Fruit fly (Drosophila melanogaster) whole organism, embryonic: ENCODE data around the gene CG6951.

ENCODE experiments used
- CG10209 ChIP-seq: fragments of 200-800 bp; sonication (Bioruptor generic); optimal IDR thresholded peaks from 3 replicates; lab custom pipeline; 2017; ENCODE audit warnings: missing biosample characterization, mild to moderate bottlenecking, missing genetic modification characterization, missing genetic modification reagents
- CG10654 ChIP-seq: fragments of 200-800 bp; sonication (Bioruptor generic); optimal IDR thresholded peaks from 2 replicates; lab custom pipeline; 2016; ENCODE audit warnings: missing biosample characterization, missing genetic modification characterization
- CG12744 ChIP-seq: fragments of 200-800 bp; sonication (Bioruptor generic); optimal IDR thresholded peaks from 2 replicates; lab custom pipeline; 2016; ENCODE audit warnings: missing biosample characterization, missing genetic modification characterization
- CG13296 ChIP-seq: fragments of 200-800 bp; sonication (Bioruptor generic); optimal IDR thresholded peaks from 3 replicates; lab custom pipeline; 2018; ENCODE audit warnings: missing biosample characterization, mild to moderate bottlenecking, missing genetic modification characterization
- CG15011 ChIP-seq: fragments of 200-800 bp; sonication (Bioruptor generic); optimal IDR thresholded peaks from 3 replicates; lab custom pipeline; 2018; ENCODE audit warnings: missing biosample characterization, mild to moderate bottlenecking, missing genetic modification characterization
- CG15514 ChIP-seq: fragments of 200-800 bp; sonication (Bioruptor generic); optimal IDR thresholded peaks from 3 replicates; lab custom pipeline; 2017; ENCODE audit warnings: missing biosample characterization, missing genetic modification characterization, mild to moderate bottlenecking, moderate library complexity, missing genetic modification reagents
- CG1603 ChIP-seq: fragments of 200-800 bp; sonication (Bioruptor generic); optimal IDR thresholded peaks from 2 replicates; lab custom pipeline; 2019; ENCODE audit warnings: missing biosample characterization, mild to moderate bottlenecking, missing genetic modification characterization, moderate library complexity
- CG16815 ChIP-seq: fragments of 200-800 bp; sonication (Bioruptor generic); optimal IDR thresholded peaks from 3 replicates; lab custom pipeline; 2017; ENCODE audit warnings: missing biosample characterization, mild to moderate bottlenecking, missing genetic modification characterization
- CG17359 ChIP-seq: fragments of 200-800 bp; sonication (Bioruptor generic); optimal IDR thresholded peaks from 3 replicates; lab custom pipeline; 2018; ENCODE audit warnings: missing biosample characterization, mild to moderate bottlenecking, missing genetic modification characterization, moderate library complexity
- CG17802 ChIP-seq: fragments of 200-800 bp; sonication (Bioruptor generic); optimal IDR thresholded peaks from 2 replicates; lab custom pipeline; 2018; ENCODE audit warnings: missing biosample characterization, mild to moderate bottlenecking, missing genetic modification characterization, moderate library complexity
- CG2678 ChIP-seq: fragments of 200-800 bp; sonication (Bioruptor generic); optimal IDR thresholded peaks from 3 replicates; lab custom pipeline; 2019; ENCODE audit warnings: missing biosample characterization, mild to moderate bottlenecking, missing genetic modification characterization, moderate library complexity
- CG31365 ChIP-seq: fragments of 200-800 bp; sonication (Bioruptor generic); optimal IDR thresholded peaks from 2 replicates; lab custom pipeline; 2018; ENCODE audit warnings: missing biosample characterization, mild to moderate bottlenecking, missing genetic modification characterization
- CG31441 ChIP-seq: fragments of 200-800 bp; sonication (Bioruptor generic); IDR thresholded peaks from 2 replicates; pipeline ENCODE4 v1.3.6; 2022; ENCODE audit warnings: missing biosample characterization, missing genetic modification characterization
- CG32532 ChIP-seq: fragments of 200-800 bp; sonication (Bioruptor generic); IDR thresholded peaks from 2 replicates; pipeline ENCODE4 v1.3.6; 2022; ENCODE audit warnings: missing biosample characterization, missing genetic modification characterization
- CG3281 ChIP-seq: fragments of 200-800 bp; sonication (Bioruptor generic); optimal IDR thresholded peaks from 3 replicates; lab custom pipeline; 2017; ENCODE audit warnings: missing biosample characterization, mild to moderate bottlenecking, missing genetic modification characterization
- CG8944 ChIP-seq: fragments of 200-800 bp; sonication (Bioruptor generic); optimal IDR thresholded peaks from 3 replicates; lab custom pipeline; 2016; ENCODE audit warnings: missing biosample characterization, missing genetic modification characterization
- CHES-1-like ChIP-seq: fragments of 200-800 bp; sonication (Bioruptor generic); optimal IDR thresholded peaks from 2 replicates; lab custom pipeline; 2016; ENCODE audit warnings: missing biosample characterization, missing genetic modification characterization
- CkIIα-i1 ChIP-seq: fragments of 200-800 bp; sonication (Bioruptor generic); IDR thresholded peaks from 2 replicates; pipeline ENCODE4 v1.3.6; 2022; ENCODE audit warnings: missing biosample characterization, missing genetic modification characterization
- Elba2 ChIP-seq: fragments of 200-800 bp; sonication (Bioruptor generic); optimal IDR thresholded peaks from 3 replicates; lab custom pipeline; 2016; ENCODE audit warnings: missing biosample characterization, missing genetic modification characterization
- Ets65A ChIP-seq: fragments of 200-800 bp; sonication (Bioruptor generic); peaks from one replicate; lab custom pipeline; 2016; ENCODE audit warnings: missing biosample characterization, missing genetic modification characterization
- H2.0 ChIP-seq: fragments of 200-800 bp; sonication (Bioruptor generic); IDR thresholded peaks from 2 replicates; pipeline ENCODE4 v1.3.6; 2022; ENCODE audit warnings: missing biosample characterization, missing genetic modification characterization
- MBD-R2 ChIP-seq: fragments of 200-800 bp; sonication (Bioruptor generic); IDR thresholded peaks from 2 replicates; pipeline ENCODE4 v1.3.6; 2022; ENCODE audit warnings: missing biosample characterization, missing genetic modification characterization
- MESR4 ChIP-seq: fragments of 200-800 bp; sonication (Bioruptor generic); optimal IDR thresholded peaks from 2 replicates; lab custom pipeline; 2018; ENCODE audit warnings: missing biosample characterization, mild to moderate bottlenecking, missing genetic modification characterization, moderate library complexity
- Mad ChIP-seq: fragments of 200-800 bp; sonication (Bioruptor generic); optimal IDR thresholded peaks from 2 replicates; lab custom pipeline; 2016; ENCODE audit warnings: missing biosample characterization, missing genetic modification characterization
- Optix ChIP-seq: fragments of 200-800 bp; sonication (Bioruptor generic); IDR thresholded peaks from 3 replicates; pipeline ENCODE4 v1.3.6; 2022; ENCODE audit warnings: missing biosample characterization, missing genetic modification characterization
- Pdp1 ChIP-seq, 2 experiments: fragments of 200-800 bp; sonication (Bioruptor generic); optimal IDR thresholded peaks; 3 replicates each; lab custom pipeline; 2016; ENCODE audit warnings: missing biosample characterization in 2 of 2, missing genetic modification characterization in 2 of 2, mild to moderate bottlenecking in 1 of 2, moderate library complexity in 1 of 2
- Scr ChIP-seq: fragments of 200-800 bp; sonication (Bioruptor generic); IDR thresholded peaks from 2 replicates; pipeline ENCODE4 v1.3.6; 2022; ENCODE audit warnings: missing biosample characterization, missing genetic modification characterization; ENCODE audit not compliant: partially characterized antibody
- Sry-β ChIP-seq: fragments of 200-800 bp; sonication (Bioruptor generic); optimal IDR thresholded peaks from 2 replicates; lab custom pipeline; 2018; ENCODE audit warnings: missing biosample characterization, mild to moderate bottlenecking, missing genetic modification characterization, moderate library complexity
- Tbp ChIP-seq: fragments of >200 bp; optimal IDR thresholded peaks from 2 replicates; lab custom pipeline; 2018; ENCODE audit warnings: missing biosample characterization, missing genetic modification characterization
- ac ChIP-seq: fragments of 200-800 bp; sonication (Bioruptor generic); optimal IDR thresholded peaks from 3 replicates; lab custom pipeline; 2017; ENCODE audit warnings: missing biosample characterization, mild to moderate bottlenecking, missing genetic modification characterization
- bowl ChIP-seq: fragments of 200-800 bp; sonication (Bioruptor generic); IDR thresholded peaks from 2 replicates; pipeline ENCODE4 v1.3.6; 2022; ENCODE audit warnings: missing biosample characterization, missing genetic modification characterization
- btn ChIP-seq: fragments of 200-800 bp; sonication (Bioruptor generic); optimal IDR thresholded peaks from 2 replicates; lab custom pipeline; 2016; ENCODE audit warnings: missing biosample characterization, missing genetic modification characterization
- chm ChIP-seq: fragments of 200-800 bp; sonication (Bioruptor generic); IDR thresholded peaks from 2 replicates; pipeline ENCODE4 v1.3.6; 2022; ENCODE audit warnings: missing biosample characterization, missing genetic modification characterization
- dpn ChIP-seq, 2 experiments: fragments of 200-800 bp; sonication (Bioruptor generic); optimal IDR thresholded peaks; 3 replicates each; lab custom pipeline; 2016; ENCODE audit warnings: missing biosample characterization in 2 of 2, missing genetic modification characterization in 2 of 2
- emc ChIP-seq: fragments of 200-800 bp; sonication (Bioruptor generic); optimal IDR thresholded peaks from 2 replicates; lab custom pipeline; 2016; ENCODE audit warnings: missing biosample characterization, missing genetic modification characterization
- ems ChIP-seq: fragments of 200-800 bp; sonication (Bioruptor generic); optimal IDR thresholded peaks from 3 replicates; lab custom pipeline; 2016; ENCODE audit warnings: missing biosample characterization, missing genetic modification characterization
- eve ChIP-seq, 2 experiments: fragments of >200 bp; optimal IDR thresholded peaks; 2 replicates each; lab custom pipeline; 2017; ENCODE audit warnings: missing biosample characterization in 2 of 2, missing genetic modification characterization in 2 of 2
- fd102C ChIP-seq: fragments of 200-800 bp; sonication (Bioruptor generic); optimal IDR thresholded peaks from 2 replicates; lab custom pipeline; 2018; ENCODE audit warnings: missing biosample characterization, mild to moderate bottlenecking, missing genetic modification characterization, moderate library complexity
- fd3F ChIP-seq: fragments of 200-800 bp; sonication (Bioruptor generic); optimal IDR thresholded peaks from 2 replicates; lab custom pipeline; 2018; ENCODE audit warnings: missing biosample characterization, mild to moderate bottlenecking, missing genetic modification characterization, moderate library complexity
- hb ChIP-seq: fragments of 200-800 bp; sonication (Bioruptor generic); IDR thresholded peaks from 3 replicates; pipeline ENCODE4 v1.3.6; 2022; ENCODE audit warnings: missing biosample characterization, missing genetic modification characterization; ENCODE audit not compliant: partially characterized antibody
- her ChIP-seq: fragments of 200-800 bp; sonication (Bioruptor generic); optimal IDR thresholded peaks from 2 replicates; lab custom pipeline; 2016; ENCODE audit warnings: missing biosample characterization, missing genetic modification characterization
- jigr1 ChIP-seq: fragments of 200-800 bp; sonication (Bioruptor generic); IDR thresholded peaks from 3 replicates; pipeline ENCODE4 v1.3.6; 2022; ENCODE audit warnings: missing biosample characterization, missing genetic modification characterization
- klu ChIP-seq: fragments of 200-800 bp; sonication (Bioruptor generic); IDR thresholded peaks from 2 replicates; pipeline ENCODE4 v1.3.6; 2022; ENCODE audit warnings: missing biosample characterization, missing genetic modification characterization
- lbe ChIP-seq: fragments of 200-800 bp; sonication (Bioruptor generic); optimal IDR thresholded peaks from 2 replicates; lab custom pipeline; 2016; ENCODE audit warnings: missing biosample characterization, mild to moderate bottlenecking, missing genetic modification characterization
- p53 ChIP-seq: fragments of 200-800 bp; sonication (Bioruptor generic); optimal IDR thresholded peaks from 2 replicates; lab custom pipeline; 2016; ENCODE audit warnings: missing biosample characterization, missing genetic modification characterization
- pho ChIP-seq: fragments of 200-800 bp; sonication (Bioruptor generic); optimal IDR thresholded peaks from 2 replicates; lab custom pipeline; 2016; ENCODE audit warnings: missing biosample characterization, missing genetic modification characterization
- psq ChIP-seq: fragments of 200-800 bp; sonication (Bioruptor generic); optimal IDR thresholded peaks from 2 replicates; lab custom pipeline; 2017; ENCODE audit warnings: missing biosample characterization, missing genetic modification characterization
- ro ChIP-seq: fragments of 200-800 bp; sonication (Bioruptor generic); IDR thresholded peaks from 2 replicates; pipeline ENCODE4 v1.3.6; 2022; ENCODE audit warnings: missing biosample characterization, missing genetic modification characterization
- schlank ChIP-seq: fragments of 200-800 bp; sonication (Bioruptor generic); optimal IDR thresholded peaks from 2 replicates; lab custom pipeline; 2018; ENCODE audit warnings: missing biosample characterization, mild to moderate bottlenecking, missing genetic modification characterization
- twi ChIP-seq: fragments of 200-800 bp; optimal IDR thresholded peaks from 2 replicates; lab custom pipeline; 2019; ENCODE audit warnings: missing biosample characterization, mild to moderate bottlenecking, missing genetic modification characterization, moderate library complexity

Gene CG6951

dm6 chr3L:20241163-20241970 is at the start of gene CG6951, which contains the start of gene CG17233:
Gene CG6951, plus strand, starts transcription at chr3L:20241267.
Gene CG17233, minus strand, starts transcription at chr3L:20241903.
- TF ChIP-seq pho (GFP tag; lab: Kevin White, UChicago) (no peak), klu (GFP tag; lab: Robert Waterston, UW) (no peak), H2.0 (no peak), CG16815 (GFP tag; lab: Kevin White, UChicago) (no peak), CHES-1-like (no peak), lbe (GFP tag; lab: Kevin White, UChicago) (no peak), psq (no peak), jigr1 (no peak), CG8944 (GFP tag; lab: Kevin White, UChicago) (no peak), Mad (GFP tag; lab: Kevin White, UChicago) (no peak), Tbp (GFP tag; lab: Kevin White, UChicago) (no peak), ro (GFP tag; lab: Robert Waterston, UW) (no peak), CG15514 (GFP tag; lab: Kevin White, UChicago) (peak; percentile 98), MESR4 (GFP tag; lab: Kevin White, UChicago) (peak; percentile 97), p53 (no peak), schlank (tag; lab: Kevin White, UChicago) (no peak), hb (GFP tag; lab: Robert Waterston, UW) (no peak), CG10654 (GFP tag; lab: Kevin White, UChicago) (no peak), Optix (GFP tag; lab: Robert Waterston, UW) (no peak), eve (GFP tag; optimal IDR thresholded peaks at IDR 0.05; lab: Kevin White, UChicago) (no peak), emc (no peak), ac (no peak), dpn (GFP tag; optimal IDR thresholded peaks at IDR 0.05; lab: Kevin White, UChicago) (peak in 1 of 2 experiments; percentile 2), CG2678 (no peak), Sry-β (GFP tag; lab: Kevin White, UChicago) (no peak), CG17802 (no peak), CG10209 (GFP tag; lab: Kevin White, UChicago) (no peak), MBD-R2 (GFP tag; lab: Robert Waterston, UW) (peak; percentile 13; the same call in 1 of the 2 replicates), Elba2 (no peak), btn (GFP tag; lab: Kevin White, UChicago) (no peak), bowl (GFP tag; lab: Robert Waterston, UW) (no peak), CG3281 (GFP tag; lab: Kevin White, UChicago) (no peak), fd3F (GFP tag; lab: Kevin White, UChicago) (no peak), CkIIα-i1 (no peak), Pdp1 (GFP tag; optimal IDR thresholded peaks at IDR 0.05; lab: Kevin White, UChicago) (peak in 1 of 2 experiments; percentile 78), Ets65A (no peak), fd102C (GFP tag; lab: Kevin White, UChicago) (no peak), CG15011 (GFP tag; lab: Kevin White, UChicago) (no peak), Scr (peak; percentile 18; the same call in 1 of the 2 replicates), ems (no peak), CG31441 (no peak), chm (no peak), CG13296 (no peak), her (no peak), CG17359 (tag; lab: Kevin White, UChicago) (no peak), CG32532 (GFP tag; lab: Robert Waterston, UW) (no peak), CG31365 (tag; lab: Kevin White, UChicago) (no peak), CG1603 (tag; lab: Kevin White, UChicago) (no peak), CG12744 (no peak), twi (tag; lab: Kevin White, UChicago) (no peak)
